Worm (Caenorhabditis elegans) whole organism, early embryonic: Measurements from ENCODE around the gene T03D8.6.

Experiments used
- B0310.2 ChIP-seq: sonication (generic microtip); optimal IDR thresholded peaks from 2 replicates; lab custom pipeline; 2016; ENCODE audit warnings: mild to moderate bottlenecking, missing genetic modification characterization, missing compliant biosample characterization
- F13C5.2 ChIP-seq: sonication (generic microtip); optimal IDR thresholded peaks from 2 replicates; lab custom pipeline; 2017; ENCODE audit warnings: mild to moderate bottlenecking, missing genetic modification characterization, inconsistent platforms, missing compliant biosample characterization
- ama-1 ChIP-seq: fragments of 150-350 bp; optimal IDR thresholded peaks from 2 replicates; lab custom pipeline; 2014
- ceh-13 ChIP-seq: fragments of 200-800 bp; sonication (Bioruptor generic); optimal IDR thresholded peaks from 2 replicates; lab custom pipeline; 2018; ENCODE audit warnings: mild to moderate bottlenecking, missing genetic modification characterization, missing compliant biosample characterization
- ceh-36 ChIP-seq: sonication (generic microtip); optimal IDR thresholded peaks from 2 replicates; lab custom pipeline; 2016; ENCODE audit warnings: missing genetic modification characterization, inconsistent platforms, missing compliant biosample characterization
- ets-7 ChIP-seq: sonication (generic microtip); optimal IDR thresholded peaks from 2 replicates; lab custom pipeline; 2016; ENCODE audit warnings: missing genotype, missing genetic modification characterization, missing compliant biosample characterization
- hmbx-1 ChIP-seq: sonication (generic microtip); optimal IDR thresholded peaks from 2 replicates; lab custom pipeline; 2016; ENCODE audit warnings: mild to moderate bottlenecking, missing genetic modification characterization, missing compliant biosample characterization
- hmg-4 ChIP-seq: fragments of 200-800 bp; sonication (Bioruptor generic); optimal IDR thresholded peaks from 2 replicates; lab custom pipeline; 2018; ENCODE audit warnings: mild to moderate bottlenecking, missing genetic modification characterization, missing compliant biosample characterization
- hnd-1 ChIP-seq: sonication (generic microtip); optimal IDR thresholded peaks from 2 replicates; lab custom pipeline; 2016; ENCODE audit warnings: missing genetic modification characterization, missing compliant biosample characterization
- pes-1 ChIP-seq: fragments of 200-800 bp; sonication (Bioruptor generic); IDR thresholded peaks from 2 replicates; pipeline ENCODE4 v1.3.6; 2022; ENCODE audit warnings: missing genetic modification reagents, missing genetic modification characterization, missing compliant biosample characterization
- tbx-11 ChIP-seq: fragments of 200-800 bp; sonication (Bioruptor generic); IDR thresholded peaks from 2 replicates; pipeline ENCODE4 v1.3.6; 2022; ENCODE audit warnings: missing genetic modification characterization, missing compliant biosample characterization
- tbx-37 ChIP-seq: fragments of 200-800 bp; sonication (Bioruptor generic); conservative IDR thresholded peaks from 2 replicates; pipeline ENCODE4 v1.3.6; 2022; ENCODE audit warnings: missing genetic modification reagents, missing genetic modification characterization, missing compliant biosample characterization
- tra-4 ChIP-seq: sonication (generic microtip); optimal IDR thresholded peaks from 2 replicates; lab custom pipeline; 2017; ENCODE audit warnings: missing genetic modification characterization, missing compliant biosample characterization

- TF ChIP-seq ama-1 (lab: Kevin White, UChicago) (no peak), hmbx-1 (tag; lab: Kevin White, UChicago) (no peak), tra-4 (no peak), ceh-13 (no peak), ets-7 (tag; lab: Kevin White, UChicago) (no peak), pes-1 (GFP tag; lab: Robert Waterston, UW) (no peak), B0310.2 (tag; lab: Kevin White, UChicago) (no peak), tbx-37 (GFP tag; lab: Robert Waterston, UW) (no peak), F13C5.2 (tag; lab: Kevin White, UChicago) (no peak), hnd-1 (tag; lab: Kevin White, UChicago) (no peak), ceh-36 (no peak), tbx-11 (GFP tag; lab: Robert Waterston, UW) (no peak), hmg-4 (GFP tag; lab: Kevin White, UChicago) (no peak)
Measured at ce11 chrV:20773647-20774046, 46.5 kb downstream of the T03D8.6 start, which contains the start of gene F38A6.5.
